Worm (Caenorhabditis elegans) whole organism, mixed stage, embryonic: Measurements from ENCODE around the gene cwn-2.

Source experiments
- blmp-1 ChIP-seq: fragments of 150-350 bp; optimal IDR thresholded peaks from 2 replicates; lab custom pipeline; 2014; ENCODE audit warnings: missing biosample characterization, missing genetic modification characterization
- ceh-39 ChIP-seq: fragments of 150-350 bp; optimal IDR thresholded peaks from 2 replicates; lab custom pipeline; 2014; ENCODE audit warnings: missing biosample characterization, missing genetic modification characterization
- ceh-43 ChIP-seq: fragments of 200-800 bp; sonication (Bioruptor generic); optimal IDR thresholded peaks from 2 replicates; lab custom pipeline; 2018; ENCODE audit warnings: mild to moderate bottlenecking, missing genetic modification characterization, moderate library complexity, missing compliant biosample characterization
- cnd-1 ChIP-seq: fragments of 200-800 bp; sonication (Bioruptor generic); optimal IDR thresholded peaks from 2 replicates; lab custom pipeline; 2018; ENCODE audit warnings: mild to moderate bottlenecking, missing genetic modification characterization, missing compliant biosample characterization
- elt-3 ChIP-seq: fragments of 150-350 bp; optimal IDR thresholded peaks from 2 replicates; lab custom pipeline; 2014; ENCODE audit warnings: missing biosample characterization, missing genetic modification characterization
- lin-13 ChIP-seq: fragments of 150-350 bp; optimal IDR thresholded peaks from 2 replicates; lab custom pipeline; 2014; ENCODE audit warnings: missing biosample characterization, missing genetic modification characterization
- lin-32 ChIP-seq: fragments of 200-800 bp; sonication (Bioruptor generic); optimal IDR thresholded peaks from 2 replicates; lab custom pipeline; 2018; ENCODE audit warnings: mild to moderate bottlenecking, missing genetic modification characterization, missing compliant biosample characterization
- lsy-2 ChIP-seq: fragments of 150-350 bp; optimal IDR thresholded peaks from 2 replicates; lab custom pipeline; 2014; ENCODE audit warnings: missing biosample characterization, missing genetic modification characterization
- mab-5 ChIP-seq: fragments of 150-350 bp; optimal IDR thresholded peaks from 2 replicates; lab custom pipeline; 2014; ENCODE audit warnings: missing biosample characterization, missing genetic modification characterization
- mep-1 ChIP-seq: fragments of 150-350 bp; optimal IDR thresholded peaks from 2 replicates; lab custom pipeline; 2017; ENCODE audit warnings: missing biosample characterization, missing genetic modification reagents, missing genetic modification characterization, inconsistent platforms
- nhr-237 ChIP-seq: fragments of 150-350 bp; optimal IDR thresholded peaks from 2 replicates; lab custom pipeline; 2014; ENCODE audit warnings: missing biosample characterization, missing genetic modification characterization
- nhr-28 ChIP-seq: fragments of 150-350 bp; optimal IDR thresholded peaks from 2 replicates; lab custom pipeline; 2014; ENCODE audit warnings: missing biosample characterization, missing genetic modification characterization
- sptf-1 ChIP-seq: sonication (generic microtip); optimal IDR thresholded peaks from 2 replicates; lab custom pipeline; 2017; ENCODE audit warnings: mild to moderate bottlenecking, missing genetic modification characterization, moderate library complexity, missing compliant biosample characterization
- unc-62 ChIP-seq: fragments of 150-350 bp; optimal IDR thresholded peaks from 2 replicates; lab custom pipeline; 2014; ENCODE audit warnings: missing biosample characterization, missing genetic modification reagents, missing genetic modification characterization

DNA sequence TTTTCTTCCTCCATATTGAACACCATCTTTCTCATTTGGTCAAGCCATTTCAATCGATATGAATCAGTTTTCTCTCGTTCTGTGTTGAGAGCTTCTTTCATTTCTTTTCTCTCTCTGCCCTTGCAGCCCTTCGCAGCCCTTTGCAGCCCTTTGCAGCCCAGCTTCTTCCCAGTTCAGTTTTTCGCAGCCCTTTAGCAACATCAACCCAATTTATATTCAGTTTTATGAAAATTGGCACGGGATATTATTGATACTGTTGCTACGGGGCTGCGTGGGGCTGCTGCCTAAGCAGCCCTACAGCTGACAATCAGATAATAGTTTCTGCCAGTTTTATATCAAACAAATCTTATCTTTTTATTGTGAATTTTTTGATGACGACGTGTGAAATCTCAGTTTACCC lies 30.6 kb upstream of the cwn-2 start, which contains the start of gene F44D12.10:
- no peak for TF ChIP-seq mab-5 (tag; lab: Kevin White, UChicago)
- no peak for TF ChIP-seq elt-3 (tag; lab: Kevin White, UChicago)
- no peak for TF ChIP-seq blmp-1 (tag; lab: Kevin White, UChicago)
- no peak for TF ChIP-seq ceh-43 (GFP tag; lab: Kevin White, UChicago)
- no peak for TF ChIP-seq nhr-28 (tag; lab: Kevin White, UChicago)
- no peak for TF ChIP-seq lin-13
- TF ChIP-seq ceh-39 (tag; lab: Kevin White, UChicago) = no peak
- no peak for TF ChIP-seq cnd-1 (tag; lab: Kevin White, UChicago)
- TF ChIP-seq unc-62 = no peak
- TF ChIP-seq mep-1 (tag; lab: Kevin White, UChicago) = no peak
- no peak for TF ChIP-seq lsy-2
- TF ChIP-seq sptf-1 = no peak
- no peak for TF ChIP-seq lin-32 (GFP tag; lab: Kevin White, UChicago)
- TF ChIP-seq nhr-237 (tag; lab: Kevin White, UChicago) = no peak
